Worm (Caenorhabditis elegans) whole organism, young adult: ENCODE data around the gene Y116F11A.6.
A peak's percentile ranks its signal among the peaks of the same experiment; 100 is the strongest.

ENCODE experiments used
- B0261.1 ChIP-seq: sonication (generic microtip); optimal IDR thresholded peaks from 2 replicates; lab custom pipeline; 2016; ENCODE audit warnings: mild to moderate bottlenecking, missing genetic modification characterization, moderate library complexity, missing compliant biosample characterization
- B0336.3 ChIP-seq: fragments of 200-800 bp; sonication (Bioruptor generic); IDR thresholded peaks from 2 replicates; pipeline ENCODE4 v1.3.6; 2022; ENCODE audit warnings: missing genetic modification characterization, missing compliant biosample characterization
- F10E7.11 ChIP-seq: sonication (generic microtip); optimal IDR thresholded peaks from 2 replicates; lab custom pipeline; 2017; ENCODE audit warnings: mild to moderate bottlenecking, missing genetic modification characterization, moderate library complexity, missing compliant biosample characterization
- F52B5.7 ChIP-seq: sonication (generic microtip); optimal IDR thresholded peaks from 2 replicates; lab custom pipeline; 2016; ENCODE audit warnings: mild to moderate bottlenecking, missing genetic modification characterization, missing compliant biosample characterization
- F55B11.4 ChIP-seq: sonication (generic microtip); optimal IDR thresholded peaks from 2 replicates; lab custom pipeline; 2016; ENCODE audit warnings: missing compliant biosample characterization, missing genetic modification characterization, borderline replicate concordance; ENCODE audit not compliant: insufficient read depth
- F57A8.1 ChIP-seq: fragments of 200-800 bp; sonication (Bioruptor generic); optimal IDR thresholded peaks from 2 replicates; lab custom pipeline; 2018; ENCODE audit warnings: mild to moderate bottlenecking, missing genetic modification characterization, moderate library complexity, missing compliant biosample characterization
- T26A5.8 ChIP-seq: sonication (generic microtip); optimal IDR thresholded peaks from 2 replicates; lab custom pipeline; 2016; ENCODE audit warnings: missing genetic modification characterization, missing compliant biosample characterization
- Y79H2A.3 ChIP-seq: fragments of 200-800 bp; sonication (Bioruptor generic); conservative IDR thresholded peaks from 2 replicates; pipeline ENCODE4 v1.3.6; 2022; ENCODE audit warnings: missing genetic modification reagents, missing genetic modification characterization, missing compliant biosample characterization
- Y95B8A.8 ChIP-seq: fragments of 200-800 bp; sonication (Bioruptor generic); IDR thresholded peaks from 2 replicates; pipeline ENCODE4 v1.3.6; 2022; ENCODE audit warnings: missing genetic modification reagents, missing genetic modification characterization, missing compliant biosample characterization
- aptf-2 ChIP-seq: fragments of 200-800 bp; sonication (Bioruptor generic); conservative IDR thresholded peaks from 2 replicates; pipeline ENCODE4 v1.3.6; 2022; ENCODE audit warnings: missing genetic modification reagents, missing genetic modification characterization, missing compliant biosample characterization
- atf-7 ChIP-seq: sonication (generic microtip); optimal IDR thresholded peaks from 2 replicates; lab custom pipeline; 2017; ENCODE audit warnings: mild to moderate bottlenecking, missing genetic modification characterization, missing compliant biosample characterization
- bed-1 ChIP-seq: fragments of 200-800 bp; sonication (Bioruptor generic); IDR thresholded peaks from 2 replicates; pipeline ENCODE4 v1.3.6; 2022; ENCODE audit warnings: missing genetic modification reagents, missing genetic modification characterization, missing compliant biosample characterization
- ceh-40 ChIP-seq: fragments of 200-800 bp; sonication (Bioruptor generic); IDR thresholded peaks from 2 replicates; pipeline ENCODE4 v1.3.6; 2022; ENCODE audit warnings: missing genetic modification characterization, missing compliant biosample characterization
- ceh-79 ChIP-seq: sonication (generic microtip); optimal IDR thresholded peaks from 2 replicates; lab custom pipeline; 2017; ENCODE audit warnings: mild to moderate bottlenecking, missing genetic modification characterization, missing compliant biosample characterization
- dpff-1 ChIP-seq: sonication (generic microtip); optimal IDR thresholded peaks from 2 replicates; lab custom pipeline; 2017; ENCODE audit warnings: mild to moderate bottlenecking, missing genetic modification characterization, missing compliant biosample characterization
- dpl-1 ChIP-seq: fragments of 150-350 bp; optimal IDR thresholded peaks from 2 replicates; lab custom pipeline; 2014; ENCODE audit warnings: missing biosample characterization, missing genetic modification reagents, missing genetic modification characterization
- efl-1 ChIP-seq: fragments of 150-350 bp; optimal IDR thresholded peaks from 2 replicates; lab custom pipeline; 2014; ENCODE audit warnings: missing biosample characterization, missing genetic modification reagents, missing genetic modification characterization
- egl-44 ChIP-seq: fragments of 200-800 bp; sonication (Bioruptor generic); IDR thresholded peaks from 2 replicates; pipeline ENCODE4 v1.3.6; 2022; ENCODE audit warnings: missing genetic modification reagents, missing genetic modification characterization, missing compliant biosample characterization
- egrh-3 ChIP-seq: fragments of 200-800 bp; sonication (Bioruptor generic); IDR thresholded peaks from 2 replicates; pipeline ENCODE4 v1.3.6; 2022; ENCODE audit warnings: missing genetic modification reagents, missing genetic modification characterization, missing compliant biosample characterization
- ekl-4 ChIP-seq: fragments of 200-800 bp; sonication (Bioruptor generic); IDR thresholded peaks from 2 replicates; pipeline ENCODE4 v1.3.6; 2022; ENCODE audit warnings: missing genetic modification reagents, missing genetic modification characterization, missing compliant biosample characterization
- fkh-3 ChIP-seq: sonication (generic microtip); optimal IDR thresholded peaks from 2 replicates; lab custom pipeline; 2016; ENCODE audit warnings: mild to moderate bottlenecking, missing genetic modification characterization, missing compliant biosample characterization
- hlh-12 ChIP-seq: sonication (generic microtip); optimal IDR thresholded peaks from 2 replicates; lab custom pipeline; 2016; ENCODE audit warnings: missing genetic modification characterization, missing compliant biosample characterization
- hlh-26 ChIP-seq: fragments of 200-800 bp; sonication (Bioruptor generic); conservative IDR thresholded peaks from 2 replicates; pipeline ENCODE4 v1.3.6; 2022; ENCODE audit warnings: missing genetic modification reagents, missing genetic modification characterization, missing compliant biosample characterization
- lag-1 ChIP-seq: fragments of 200-800 bp; sonication (Bioruptor generic); IDR thresholded peaks from 2 replicates; pipeline ENCODE4 v1.3.6; 2022; ENCODE audit warnings: missing genetic modification reagents, missing genetic modification characterization, missing compliant biosample characterization
- let-607 ChIP-seq, 2 experiments: fragments of 200-800 bp in 1 of 2; sonication (Bioruptor generic) in 1 of 2; sonication (generic microtip) in 1 of 2; optimal IDR thresholded peaks; 2 replicates each; lab custom pipeline; 2016 to 2018; ENCODE audit warnings: mild to moderate bottlenecking in 2 of 2, missing compliant biosample characterization in 2 of 2, missing genetic modification characterization in 2 of 2, moderate library complexity in 2 of 2, missing genotype in 1 of 2
- lin-26 ChIP-seq: fragments of 200-800 bp; sonication (Bioruptor generic); IDR thresholded peaks from 2 replicates; pipeline ENCODE4 v1.3.6; 2022; ENCODE audit warnings: missing genetic modification reagents, missing genetic modification characterization, missing compliant biosample characterization
- lin-40 ChIP-seq: sonication (generic microtip); optimal IDR thresholded peaks from 2 replicates; lab custom pipeline; 2016; ENCODE audit warnings: missing genetic modification characterization, mild to moderate bottlenecking, missing compliant biosample characterization, missing genotype, missing genetic modification reagents
- lir-1 ChIP-seq: fragments of 200-800 bp; sonication (Bioruptor generic); conservative IDR thresholded peaks from 2 replicates; pipeline ENCODE4 v1.3.6; 2022; ENCODE audit warnings: missing genetic modification reagents, missing genetic modification characterization, missing compliant biosample characterization
- lsl-1 ChIP-seq: fragments of 200-800 bp; sonication (Bioruptor generic); optimal IDR thresholded peaks from 2 replicates; lab custom pipeline; 2018; ENCODE audit warnings: mild to moderate bottlenecking, missing genetic modification characterization, moderate library complexity, missing compliant biosample characterization
- madf-3 ChIP-seq: fragments of 200-800 bp; sonication (Bioruptor generic); IDR thresholded peaks from 2 replicates; pipeline ENCODE4 v1.3.6; 2022; ENCODE audit warnings: missing genetic modification reagents, missing genetic modification characterization, missing compliant biosample characterization
- madf-6 ChIP-seq: fragments of 200-800 bp; sonication (Bioruptor generic); IDR thresholded peaks from 2 replicates; pipeline ENCODE4 v1.3.6; 2022; ENCODE audit warnings: missing genetic modification reagents, missing genetic modification characterization, missing compliant biosample characterization
- mel-28 ChIP-seq: sonication (generic microtip); optimal IDR thresholded peaks from 2 replicates; lab custom pipeline; 2016; ENCODE audit warnings: borderline replicate concordance, mild to moderate bottlenecking, missing genetic modification characterization, missing compliant biosample characterization
- nfya-1 ChIP-seq: sonication (generic microtip); optimal IDR thresholded peaks from 2 replicates; lab custom pipeline; 2017; ENCODE audit warnings: antibody characterized with exemption, missing compliant biosample characterization, missing genetic modification characterization, borderline replicate concordance; ENCODE audit not compliant: insufficient read depth
- nhr-120 ChIP-seq: fragments of 200-800 bp; sonication (Bioruptor generic); IDR thresholded peaks from 2 replicates; pipeline ENCODE4 v1.3.6; 2022; ENCODE audit warnings: missing genetic modification characterization, missing compliant biosample characterization
- nhr-179 ChIP-seq: sonication (generic microtip); optimal IDR thresholded peaks from 2 replicates; lab custom pipeline; 2016; ENCODE audit warnings: mild to moderate bottlenecking, missing genetic modification characterization, missing compliant biosample characterization
- pbrm-1 ChIP-seq: fragments of 200-800 bp; sonication (Bioruptor generic); IDR thresholded peaks from 2 replicates; pipeline ENCODE4 v1.3.6; 2022; ENCODE audit warnings: missing genetic modification reagents, missing genetic modification characterization, missing compliant biosample characterization
- snpc-3.4 ChIP-seq: sonication (generic microtip); optimal IDR thresholded peaks from 2 replicates; lab custom pipeline; 2017; ENCODE audit warnings: missing genetic modification characterization, mild to moderate bottlenecking, missing compliant biosample characterization, antibody characterized with exemption, moderate library complexity, missing genotype, missing genetic modification reagents
- sptf-2 ChIP-seq: fragments of 200-800 bp; sonication (Bioruptor generic); optimal IDR thresholded peaks from 2 replicates; lab custom pipeline; 2018; ENCODE audit warnings: mild to moderate bottlenecking, missing genetic modification characterization, missing compliant biosample characterization
- tbp1 ChIP-seq: fragments of 200-800 bp; sonication (Bioruptor generic); optimal IDR thresholded peaks from 2 replicates; lab custom pipeline; 2018; ENCODE audit warnings: mild to moderate bottlenecking, missing genetic modification characterization, missing compliant biosample characterization
- xnd-1 ChIP-seq: sonication (generic microtip); optimal IDR thresholded peaks from 2 replicates; lab custom pipeline; 2016; ENCODE audit warnings: missing genotype, missing genetic modification reagents, missing genetic modification characterization, missing compliant biosample characterization
- ztf-26 ChIP-seq: sonication (generic microtip); optimal IDR thresholded peaks from 2 replicates; lab custom pipeline; 2017; ENCODE audit warnings: missing genetic modification characterization, missing compliant biosample characterization
- ztf-6 ChIP-seq: fragments of 200-800 bp; sonication (Bioruptor generic); IDR thresholded peaks from 2 replicates; pipeline ENCODE4 v1.3.6; 2022; ENCODE audit warnings: missing genetic modification reagents, missing genetic modification characterization, missing compliant biosample characterization

The Y116F11A.6 gene

DNA sequence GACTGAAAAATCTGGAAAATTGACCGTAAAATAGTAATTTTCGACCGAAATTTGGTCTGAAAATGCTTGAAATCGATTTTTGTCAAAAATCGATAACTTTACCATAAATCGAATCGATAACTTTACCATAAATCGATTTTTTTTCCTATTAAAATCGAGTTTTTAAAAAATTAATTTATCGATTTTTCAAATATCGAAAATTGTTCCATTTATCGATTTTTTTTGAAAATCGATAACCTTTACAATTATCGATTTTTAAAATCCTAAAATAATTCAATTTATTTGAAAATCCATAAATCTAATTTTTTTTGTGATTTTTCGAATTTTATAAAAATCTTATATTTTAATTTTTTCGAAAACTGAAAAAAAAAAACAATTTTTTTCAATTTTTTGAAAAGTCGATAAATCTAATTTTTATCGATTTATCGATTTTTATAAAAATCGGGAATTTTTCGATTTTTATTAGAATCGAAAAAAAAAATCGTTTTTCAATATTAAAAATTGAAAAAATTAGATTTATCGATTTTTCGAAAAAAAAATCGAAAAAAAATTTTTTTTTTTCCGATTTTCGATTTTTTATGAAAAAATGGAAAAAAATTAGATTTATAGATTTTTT, 28.0 kb upstream of the Y116F11A.6 start:
- TF ChIP-seq egrh-3 (GFP tag; lab: Robert Waterston, UW) = no peak
- no peak for TF ChIP-seq ztf-26 (tag; lab: Kevin White, UChicago)
- TF ChIP-seq B0261.1 (tag; lab: Kevin White, UChicago) = no peak
- TF ChIP-seq mel-28 (tag; lab: Kevin White, UChicago) = no peak
- no peak for TF ChIP-seq ceh-40 (GFP tag; lab: Robert Waterston, UW)
- no peak for TF ChIP-seq madf-3 (GFP tag; lab: Robert Waterston, UW)
- no peak for TF ChIP-seq dpl-1 (GFP tag; lab: Kevin White, UChicago)

- TF ChIP-seq efl-1 (GFP tag; lab: Kevin White, UChicago) (no peak), nhr-120 (GFP tag; lab: Robert Waterston, UW) (no peak), tbp1 (GFP tag; lab: Kevin White, UChicago) (no peak), lir-1 (GFP tag; lab: Robert Waterston, UW) (no peak), sptf-2 (GFP tag; lab: Kevin White, UChicago) (no peak), ceh-79 (no peak), F52B5.7 (tag; lab: Kevin White, UChicago) (no peak), ekl-4 (no peak), hlh-12 (no peak), T26A5.8 (tag; lab: Kevin White, UChicago) (no peak)
Observed at ce11 chrV:19691954-19692353, 27.4 kb upstream of the Y116F11A.6 start.

DNA sequence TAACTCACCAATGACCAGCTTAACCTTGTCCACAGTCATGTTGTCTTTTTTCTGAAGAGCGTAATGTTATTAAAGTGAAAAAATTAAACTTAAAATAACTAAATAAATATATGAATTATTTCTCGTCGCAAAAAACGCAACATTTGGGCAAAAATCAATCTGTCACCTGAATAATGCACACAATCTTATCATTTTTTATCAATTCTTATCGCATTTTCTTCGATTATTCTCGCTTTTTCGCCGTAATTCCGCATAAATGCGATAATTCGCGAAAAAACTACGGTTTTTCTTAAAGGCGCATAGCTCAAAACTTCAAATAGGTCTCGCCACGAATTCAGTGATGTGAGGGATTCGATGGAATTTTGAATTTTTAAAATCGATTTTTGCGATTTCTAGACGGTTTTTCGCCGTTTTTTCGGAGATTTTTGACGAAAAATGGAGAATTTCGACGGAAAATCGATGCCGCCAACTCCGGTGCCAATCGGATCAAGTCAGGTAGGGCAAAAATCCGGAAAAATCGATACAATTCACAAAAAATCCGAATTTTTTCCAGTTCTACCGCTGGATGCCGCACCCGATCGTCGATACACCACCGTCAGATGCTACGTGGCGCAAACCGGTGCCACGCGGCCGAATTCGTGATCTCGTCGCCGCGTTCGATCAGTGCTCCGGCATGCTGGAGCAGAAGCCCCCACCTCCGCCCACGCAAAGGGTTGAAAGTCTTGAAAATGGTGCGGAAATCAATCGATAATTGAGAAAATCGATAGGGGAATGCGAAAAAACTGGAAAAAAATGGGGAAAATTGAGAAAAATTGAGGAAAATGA, 21.8 kb upstream of the Y116F11A.6 start, which contains the start of the genes Y43F8C.13 and ani-3:
TSS of gene Y43F8C.13 (minus strand) at position 51 of the 825 bp plus-strand sequence.
TSS of gene ani-3 (plus strand) at position 385 of the 825 bp plus-strand sequence.
- no peak for TF ChIP-seq egl-44 (GFP tag; lab: Robert Waterston, UW)
- TF ChIP-seq hlh-26 (GFP tag; lab: Robert Waterston, UW) = no peak
- TF ChIP-seq xnd-1 = peak; percentile 73
- no peak for TF ChIP-seq bed-1 (GFP tag; lab: Robert Waterston, UW)
- no peak for TF ChIP-seq B0261.1 (tag; lab: Kevin White, UChicago)
- TF ChIP-seq ceh-79 = no peak
- TF ChIP-seq nfya-1 (tag; lab: Kevin White, UChicago) = no peak
- TF ChIP-seq egrh-3 (GFP tag; lab: Robert Waterston, UW) = peak; percentile 28; the same call in 1 of the 2 replicates
- TF ChIP-seq let-607 (tag; optimal IDR thresholded peaks at IDR 0.05; lab: Kevin White, UChicago) = no peak
- TF ChIP-seq mel-28 (tag; lab: Kevin White, UChicago) = no peak
- no peak for TF ChIP-seq F10E7.11 (tag; lab: Kevin White, UChicago)
- TF ChIP-seq F57A8.1 (GFP tag; lab: Kevin White, UChicago) = no peak
- TF ChIP-seq lin-26 (GFP tag; lab: Robert Waterston, UW) = no peak
- TF ChIP-seq dpl-1 (GFP tag; lab: Kevin White, UChicago) = no peak
- no peak for TF ChIP-seq sptf-2 (GFP tag; lab: Kevin White, UChicago)
- no peak for TF ChIP-seq Y95B8A.8 (GFP tag; lab: Robert Waterston, UW)
- no peak for TF ChIP-seq fkh-3 (tag; lab: Kevin White, UChicago)
- TF ChIP-seq lin-40 (tag; lab: Kevin White, UChicago) = no peak
- no peak for TF ChIP-seq aptf-2
- no peak for TF ChIP-seq pbrm-1
- TF ChIP-seq Y79H2A.3 (GFP tag; lab: Robert Waterston, UW) = no peak
- no peak for TF ChIP-seq lag-1
- TF ChIP-seq B0336.3 (GFP tag; lab: Robert Waterston, UW) = peak; percentile 38; the same call in 1 of the 2 replicates
- TF ChIP-seq madf-6 (GFP tag; lab: Robert Waterston, UW) = peak; percentile 75
- no peak for TF ChIP-seq snpc-3.4 (tag; lab: Kevin White, UChicago)
- no peak for TF ChIP-seq atf-7
- TF ChIP-seq madf-3 (GFP tag; lab: Robert Waterston, UW) = no peak
- TF ChIP-seq ztf-6 = no peak
- no peak for TF ChIP-seq nhr-120 (GFP tag; lab: Robert Waterston, UW)
- no peak for TF ChIP-seq F55B11.4 (tag; lab: Kevin White, UChicago)
- no peak for TF ChIP-seq dpff-1 (tag; lab: Kevin White, UChicago)
- TF ChIP-seq lir-1 (GFP tag; lab: Robert Waterston, UW) = no peak
- TF ChIP-seq nhr-179 = no peak
- peak; percentile 77 for TF ChIP-seq lsl-1 (GFP tag; lab: Kevin White, UChicago)
